Fruit fly (Drosophila melanogaster) Kc167 (cell line): Measurements from ENCODE around the gene Mfe2.

Source experiments
- Myc ChIP-seq: fragments of >200 bp; optimal IDR thresholded peaks from 2 replicates; lab custom pipeline; 2017; ENCODE audit warnings: missing external identifiers
- Sin3A ChIP-seq: fragments of >200 bp; optimal IDR thresholded peaks from 2 replicates; lab custom pipeline; 2018; ENCODE audit warnings: missing external identifiers
- insv ChIP-seq: fragments of >200 bp; optimal IDR thresholded peaks from 3 replicates; lab custom pipeline; 2018; ENCODE audit warnings: missing external identifiers
- psq ChIP-seq: fragments of >200 bp; optimal IDR thresholded peaks from 2 replicates; lab custom pipeline; 2017; ENCODE audit warnings: missing external identifiers

DNA sequence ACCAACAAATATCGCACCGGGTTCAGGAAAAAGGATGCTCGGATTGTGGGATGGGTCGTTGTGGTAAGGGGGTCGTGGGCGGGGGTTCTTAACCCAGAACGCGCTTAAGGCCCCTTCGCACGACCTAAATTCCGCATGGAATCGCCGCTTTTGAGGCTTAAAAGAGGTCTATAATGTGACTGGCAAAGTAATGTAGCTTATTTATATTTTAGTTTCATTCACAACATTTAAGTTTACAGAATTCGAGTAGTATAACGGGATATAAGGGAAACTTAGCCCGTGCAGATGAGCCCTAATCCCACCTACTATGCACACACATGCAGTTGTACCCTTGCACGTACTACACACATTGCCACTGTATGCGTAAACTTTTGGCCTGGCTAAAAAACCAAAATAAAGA lies 8.0 kb downstream of the Mfe2 start:
- no peak for TF ChIP-seq Myc (lab: Kevin White, UChicago)
- TF ChIP-seq Sin3A (lab: Kevin White, UChicago): no peak
- TF ChIP-seq psq (lab: Kevin White, UChicago): no peak
- no peak for TF ChIP-seq insv (lab: Kevin White, UChicago)
